Fruit fly (Drosophila melanogaster) whole organism, embryonic: ENCODE results near the gene slow.

Source experiments
- Antp ChIP-seq: fragments of 200-800 bp; sonication (Bioruptor generic); optimal IDR thresholded peaks from 3 replicates; lab custom pipeline; 2016; ENCODE audit warnings: missing biosample characterization, missing genetic modification characterization
- Blimp-1 ChIP-seq: fragments of 200-800 bp; sonication (Bioruptor generic); optimal IDR thresholded peaks from 3 replicates; lab custom pipeline; 2018; ENCODE audit warnings: missing biosample characterization, missing genetic modification characterization, mild to moderate bottlenecking, moderate library complexity, missing genetic modification reagents
- C15 ChIP-seq: fragments of 200-800 bp; sonication (Bioruptor generic); IDR thresholded peaks from 3 replicates; pipeline ENCODE4 v1.3.6; 2022; ENCODE audit warnings: missing biosample characterization, missing genetic modification characterization
- CG10147 ChIP-seq: fragments of 200-800 bp; sonication (Bioruptor generic); optimal IDR thresholded peaks from 2 replicates; lab custom pipeline; 2019; ENCODE audit warnings: missing biosample characterization, mild to moderate bottlenecking, missing genetic modification characterization, moderate library complexity
- CG10565 ChIP-seq: fragments of 200-800 bp; sonication (Bioruptor generic); optimal IDR thresholded peaks from 3 replicates; lab custom pipeline; 2016; ENCODE audit warnings: missing biosample characterization, mild to moderate bottlenecking, missing genetic modification characterization
- CG12299 ChIP-seq: fragments of 200-800 bp; sonication (Bioruptor generic); optimal IDR thresholded peaks from 2 replicates; lab custom pipeline; 2018; ENCODE audit warnings: missing biosample characterization, mild to moderate bottlenecking, missing genetic modification characterization
- CG13296 ChIP-seq: fragments of 200-800 bp; sonication (Bioruptor generic); optimal IDR thresholded peaks from 3 replicates; lab custom pipeline; 2018; ENCODE audit warnings: missing biosample characterization, mild to moderate bottlenecking, missing genetic modification characterization
- CG14667 ChIP-seq: fragments of 200-800 bp; sonication (Bioruptor generic); IDR thresholded peaks from 2 replicates; pipeline ENCODE4 v1.3.6; 2022; ENCODE audit warnings: missing biosample characterization, missing genetic modification characterization
- CG14860 ChIP-seq: fragments of 200-800 bp; sonication (Bioruptor generic); IDR thresholded peaks from 3 replicates; pipeline ENCODE4 v1.3.6; 2022; ENCODE audit warnings: missing biosample characterization, missing genetic modification characterization; ENCODE audit not compliant: partially characterized antibody
- CG15073 ChIP-seq: fragments of 200-800 bp; sonication (Bioruptor generic); optimal IDR thresholded peaks from 2 replicates; lab custom pipeline; 2016; ENCODE audit warnings: missing biosample characterization, missing genetic modification characterization
- CG15601 ChIP-seq: fragments of 200-800 bp; sonication (Bioruptor generic); optimal IDR thresholded peaks from 3 replicates; lab custom pipeline; 2019; ENCODE audit warnings: missing biosample characterization, mild to moderate bottlenecking, missing genetic modification characterization, moderate library complexity
- CG1603 ChIP-seq: fragments of 200-800 bp; sonication (Bioruptor generic); optimal IDR thresholded peaks from 2 replicates; lab custom pipeline; 2019; ENCODE audit warnings: missing biosample characterization, mild to moderate bottlenecking, missing genetic modification characterization, moderate library complexity
- CG17328 ChIP-seq: fragments of 200-800 bp; sonication (Bioruptor generic); IDR thresholded peaks from 2 replicates; pipeline ENCODE4 v1.3.6; 2022; ENCODE audit warnings: missing biosample characterization, missing genetic modification characterization
- CG2875 ChIP-seq: fragments of 200-800 bp; sonication (Bioruptor generic); optimal IDR thresholded peaks from 2 replicates; lab custom pipeline; 2017; ENCODE audit warnings: missing biosample characterization, mild to moderate bottlenecking, missing genetic modification characterization, missing genetic modification reagents
- CG6689 ChIP-seq: fragments of 200-800 bp; sonication (Bioruptor generic); IDR thresholded peaks from 2 replicates; pipeline ENCODE4 v1.3.6; 2022; ENCODE audit warnings: missing biosample characterization, missing genetic modification characterization
- CG7271 ChIP-seq: fragments of 200-800 bp; sonication (Bioruptor generic); optimal IDR thresholded peaks from 2 replicates; lab custom pipeline; 2018; ENCODE audit warnings: missing biosample characterization, mild to moderate bottlenecking, missing genetic modification characterization, moderate library complexity
- CG7839 ChIP-seq: fragments of 200-800 bp; sonication (Bioruptor generic); optimal IDR thresholded peaks from 3 replicates; lab custom pipeline; 2018; ENCODE audit warnings: missing biosample characterization, mild to moderate bottlenecking, missing genetic modification characterization, moderate library complexity
- CG8765 ChIP-seq: fragments of 200-800 bp; sonication (Bioruptor generic); IDR thresholded peaks from 2 replicates; pipeline ENCODE4 v1.3.6; 2022; ENCODE audit warnings: missing biosample characterization, missing genetic modification characterization
- CTCF ChIP-seq: fragments of 200-800 bp; sonication (Bioruptor generic); optimal IDR thresholded peaks from 2 replicates; lab custom pipeline; 2017; ENCODE audit warnings: missing biosample characterization, mild to moderate bottlenecking, missing genetic modification characterization, moderate library complexity
- Dek ChIP-seq: fragments of 200-800 bp; sonication (Bioruptor generic); optimal IDR thresholded peaks from 3 replicates; lab custom pipeline; 2019; ENCODE audit warnings: missing biosample characterization, mild to moderate bottlenecking, missing genetic modification characterization, moderate library complexity
- Eip74EF ChIP-seq, 2 experiments: fragments of 200-800 bp in 1 of 2; fragments of >200 bp in 1 of 2; sonication (Bioruptor generic) in 1 of 2; optimal IDR thresholded peaks; 2 replicates each; lab custom pipeline; 2017 to 2019; ENCODE audit warnings: missing biosample characterization in 2 of 2, missing genetic modification characterization in 2 of 2, mild to moderate bottlenecking in 1 of 2, moderate library complexity in 1 of 2
- HLH3B ChIP-seq: fragments of 200-800 bp; sonication (Bioruptor generic); IDR thresholded peaks from 2 replicates; pipeline ENCODE4 v1.3.6; 2022; ENCODE audit warnings: missing biosample characterization, missing genetic modification characterization
- HLH4C ChIP-seq: fragments of 200-800 bp; sonication (Bioruptor generic); IDR thresholded peaks from 3 replicates; pipeline ENCODE4 v1.3.6; 2022; ENCODE audit warnings: missing biosample characterization, missing genetic modification characterization; ENCODE audit not compliant: partially characterized antibody
- Hand ChIP-seq: fragments of 200-800 bp; sonication (Bioruptor generic); optimal IDR thresholded peaks from 2 replicates; lab custom pipeline; 2017; ENCODE audit warnings: mild to moderate bottlenecking, missing biosample characterization, missing genetic modification reagents, missing genetic modification characterization
- Hmx ChIP-seq: fragments of 200-800 bp; sonication (Bioruptor generic); optimal IDR thresholded peaks from 2 replicates; lab custom pipeline; 2016; ENCODE audit warnings: missing biosample characterization, missing genetic modification characterization
- Hr39 ChIP-seq: fragments of >200 bp; optimal IDR thresholded peaks from 2 replicates; lab custom pipeline; 2017
- Hr51 ChIP-seq, 2 experiments: fragments of 200-800 bp; sonication (Bioruptor generic); optimal IDR thresholded peaks; 2 replicates in 1 of 2; 3 replicates in 1 of 2; lab custom pipeline; 2016 to 2018; ENCODE audit warnings: missing biosample characterization in 2 of 2, missing genetic modification characterization in 2 of 2, mild to moderate bottlenecking in 1 of 2, moderate library complexity in 1 of 2
- Meics ChIP-seq: fragments of 200-800 bp; sonication (Bioruptor generic); optimal IDR thresholded peaks from 2 replicates; lab custom pipeline; 2017; ENCODE audit warnings: missing biosample characterization, mild to moderate bottlenecking, missing genetic modification characterization
- Myb ChIP-seq: fragments of 200-800 bp; sonication (Bioruptor generic); optimal IDR thresholded peaks from 2 replicates; lab custom pipeline; 2016; ENCODE audit warnings: missing biosample characterization, missing genetic modification characterization
- NC2β ChIP-seq: fragments of 200-800 bp; sonication (Bioruptor generic); optimal IDR thresholded peaks from 2 replicates; lab custom pipeline; 2016; ENCODE audit warnings: missing biosample characterization, missing genetic modification characterization
- Nf-YB ChIP-seq: fragments of 200-800 bp; sonication (Bioruptor generic); optimal IDR thresholded peaks from 3 replicates; lab custom pipeline; 2019; ENCODE audit warnings: missing biosample characterization, mild to moderate bottlenecking, missing genetic modification characterization, moderate library complexity
- Sin3A ChIP-seq: fragments of >200 bp; optimal IDR thresholded peaks from 2 replicates; lab custom pipeline; 2018
- Sry-δ ChIP-seq: fragments of 200-800 bp; sonication (Bioruptor generic); optimal IDR thresholded peaks from 2 replicates; lab custom pipeline; 2016; ENCODE audit warnings: missing biosample characterization, missing genetic modification characterization
- Usf ChIP-seq: fragments of 200-800 bp; sonication (Bioruptor generic); optimal IDR thresholded peaks from 2 replicates; lab custom pipeline; 2017; ENCODE audit warnings: missing genotype, missing biosample characterization, missing genetic modification characterization
- Vsx1 ChIP-seq: fragments of 200-800 bp; sonication (Bioruptor generic); optimal IDR thresholded peaks from 2 replicates; lab custom pipeline; 2017; ENCODE audit warnings: missing biosample characterization, mild to moderate bottlenecking, missing genetic modification characterization, missing genetic modification reagents
- Xrp1 ChIP-seq: fragments of 200-800 bp; sonication (Bioruptor generic); IDR thresholded peaks from 2 replicates; pipeline ENCODE4 v1.3.6; 2022; ENCODE audit warnings: missing biosample characterization, missing genetic modification characterization
- ash1 ChIP-seq: fragments of 200-800 bp; sonication (Bioruptor generic); optimal IDR thresholded peaks from 2 replicates; lab custom pipeline; 2018; ENCODE audit warnings: missing biosample characterization, mild to moderate bottlenecking, missing genetic modification characterization
- az2 ChIP-seq: fragments of 200-800 bp; sonication (Bioruptor generic); optimal IDR thresholded peaks from 3 replicates; lab custom pipeline; 2016; ENCODE audit warnings: missing biosample characterization, missing genetic modification characterization
- crol ChIP-seq: fragments of 200-800 bp; sonication (Bioruptor generic); IDR thresholded peaks from 2 replicates; pipeline ENCODE4 v1.3.6; 2022; ENCODE audit warnings: missing biosample characterization, missing genetic modification characterization
- dmrt99B ChIP-seq: fragments of 200-800 bp; sonication (Bioruptor generic); optimal IDR thresholded peaks from 2 replicates; lab custom pipeline; 2018; ENCODE audit warnings: missing biosample characterization, mild to moderate bottlenecking, missing genetic modification characterization, moderate library complexity
- fd64A ChIP-seq: fragments of 200-800 bp; sonication (Bioruptor generic); optimal IDR thresholded peaks from 3 replicates; lab custom pipeline; 2018; ENCODE audit warnings: missing biosample characterization, mild to moderate bottlenecking, missing genetic modification characterization
- fd96Cb ChIP-seq: fragments of 200-800 bp; sonication (Bioruptor generic); optimal IDR thresholded peaks from 2 replicates; lab custom pipeline; 2018; ENCODE audit warnings: missing biosample characterization, mild to moderate bottlenecking, missing genetic modification characterization, moderate library complexity
- gsb-n ChIP-seq: fragments of 200-800 bp; sonication (Bioruptor generic); optimal IDR thresholded peaks from 3 replicates; lab custom pipeline; 2018; ENCODE audit warnings: missing biosample characterization, mild to moderate bottlenecking, missing genetic modification characterization
- ham ChIP-seq: fragments of 200-800 bp; sonication (Bioruptor generic); IDR thresholded peaks from 2 replicates; pipeline ENCODE4 v1.3.6; 2022; ENCODE audit warnings: missing biosample characterization, missing genetic modification characterization
- mam ChIP-seq: fragments of 200-800 bp; sonication (Bioruptor generic); optimal IDR thresholded peaks from 3 replicates; lab custom pipeline; 2016; ENCODE audit warnings: missing biosample characterization, missing genetic modification characterization
- phol ChIP-seq: fragments of 200-800 bp; sonication (Bioruptor generic); optimal IDR thresholded peaks from 3 replicates; lab custom pipeline; 2018; ENCODE audit warnings: missing biosample characterization, mild to moderate bottlenecking, missing genetic modification characterization, moderate library complexity
- sd ChIP-seq: fragments of 200-800 bp; sonication (Bioruptor generic); optimal IDR thresholded peaks from 3 replicates; lab custom pipeline; 2018; ENCODE audit warnings: missing biosample characterization, mild to moderate bottlenecking, missing genetic modification characterization, moderate library complexity
- slp2 ChIP-seq: fragments of 200-800 bp; sonication (Bioruptor generic); optimal IDR thresholded peaks from 2 replicates; lab custom pipeline; 2016; ENCODE audit warnings: missing biosample characterization, missing genetic modification characterization
- usp ChIP-seq: fragments of >200 bp; optimal IDR thresholded peaks from 2 replicates; lab custom pipeline; 2017; ENCODE audit warnings: missing biosample characterization, missing genetic modification characterization
- wdn ChIP-seq: fragments of 200-800 bp; sonication (Bioruptor generic); IDR thresholded peaks from 2 replicates; pipeline ENCODE4 v1.3.6; 2022; ENCODE audit warnings: missing biosample characterization, missing genetic modification characterization
- wek ChIP-seq: fragments of 200-800 bp; sonication (Bioruptor generic); optimal IDR thresholded peaks from 3 replicates; lab custom pipeline; 2018; ENCODE audit warnings: missing biosample characterization, mild to moderate bottlenecking, missing genetic modification characterization, moderate library complexity
- zen ChIP-seq: fragments of 200-800 bp; sonication (Bioruptor generic); optimal IDR thresholded peaks from 3 replicates; lab custom pipeline; 2018; ENCODE audit warnings: missing biosample characterization, mild to moderate bottlenecking, missing genetic modification characterization, moderate library complexity

The slow gene

DNA sequence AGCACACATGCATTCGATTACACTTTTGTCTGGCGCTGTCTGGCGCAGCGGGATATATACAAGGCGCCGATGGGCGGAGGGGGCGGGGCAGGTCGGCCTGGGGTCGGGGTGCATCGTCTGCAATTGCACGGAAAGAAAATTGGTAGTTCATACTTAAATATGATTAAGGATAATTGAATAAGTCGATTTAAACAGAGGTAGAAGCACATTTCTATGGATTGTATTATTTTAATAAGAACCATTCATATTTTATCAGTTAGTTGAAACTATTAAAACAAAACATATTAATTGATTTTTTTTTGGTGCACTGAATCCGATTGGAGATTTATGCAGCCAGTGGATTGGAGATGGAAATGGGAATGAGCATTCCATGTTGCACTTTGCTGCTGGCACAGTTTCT, 15.7 kb downstream of the slow start (continued):
- TF ChIP-seq CG17328 (GFP tag; lab: Robert Waterston, UW), result peak; percentile 40; the same call in 1 of the 2 replicates
- no peak for TF ChIP-seq wdn
- no peak for TF ChIP-seq ash1 (GFP tag; lab: Kevin White, UChicago)
- TF ChIP-seq C15 (GFP tag; lab: Robert Waterston, UW), result no peak
- TF ChIP-seq CG12299, result no peak
- no peak for TF ChIP-seq wek (GFP tag; lab: Kevin White, UChicago)
- no peak for TF ChIP-seq HLH4C
- no peak for TF ChIP-seq mam (GFP tag; lab: Kevin White, UChicago)
- peak; percentile 74 for TF ChIP-seq Xrp1 (GFP tag; lab: Robert Waterston, UW)
- TF ChIP-seq Vsx1, result no peak
- no peak for TF ChIP-seq Dek (tag; lab: Kevin White, UChicago)
- no peak for TF ChIP-seq CG13296 (GFP tag; lab: Kevin White, UChicago)
- no peak for TF ChIP-seq usp (GFP tag; lab: Kevin White, UChicago)
- no peak for TF ChIP-seq sd (tag; lab: Kevin White, UChicago)
- TF ChIP-seq CG10565 (GFP tag; lab: Kevin White, UChicago), result no peak
- no peak for TF ChIP-seq crol (GFP tag; lab: Robert Waterston, UW)
- TF ChIP-seq CG1603, result peak; percentile 41
- TF ChIP-seq CG10147 (GFP tag; lab: Kevin White, UChicago), result no peak
- no peak for TF ChIP-seq CTCF (GFP tag; lab: Kevin White, UChicago)
- no peak for TF ChIP-seq CG15073 (GFP tag; lab: Kevin White, UChicago)
- TF ChIP-seq az2 (GFP tag; lab: Kevin White, UChicago), result no peak
- TF ChIP-seq phol (tag; lab: Kevin White, UChicago), result peak; percentile 34
- TF ChIP-seq CG15601 (tag; lab: Kevin White, UChicago), result peak; percentile 30
- peak; percentile 52 for TF ChIP-seq gsb-n (tag; lab: Kevin White, UChicago)
- TF ChIP-seq Hmx (GFP tag; lab: Kevin White, UChicago), result no peak
- TF ChIP-seq fd96Cb (tag; lab: Kevin White, UChicago), result peak; percentile 31
- TF ChIP-seq dmrt99B (tag; lab: Kevin White, UChicago), result peak; percentile 41
- TF ChIP-seq CG7839 (tag; lab: Kevin White, UChicago), result peak; percentile 30
- TF ChIP-seq Hr51 (GFP tag; optimal IDR thresholded peaks at IDR 0.05; lab: Kevin White, UChicago), result no peak
- TF ChIP-seq CG14667, result no peak
- peak in 1 of 2 experiments; percentile 34 for TF ChIP-seq Eip74EF (GFP tag; optimal IDR thresholded peaks at IDR 0.05; lab: Kevin White, UChicago)
- no peak for TF ChIP-seq fd64A (GFP tag; lab: Kevin White, UChicago)
- TF ChIP-seq HLH3B (GFP tag; lab: Robert Waterston, UW), result peak; percentile 20; the same call in 1 of the 2 replicates
- peak; percentile 28; the same call in 1 of the 2 replicates for TF ChIP-seq CG6689 (GFP tag; lab: Robert Waterston, UW)
- peak; percentile 24 for TF ChIP-seq Nf-YB
- TF ChIP-seq Myb (GFP tag; lab: Kevin White, UChicago), result no peak
- TF ChIP-seq Hr39 (lab: Kevin White, UChicago), result no peak
- no peak for TF ChIP-seq zen (tag; lab: Kevin White, UChicago)
- no peak for TF ChIP-seq NC2β (GFP tag; lab: Kevin White, UChicago)
- TF ChIP-seq Hand (GFP tag; lab: Kevin White, UChicago), result no peak
- no peak for TF ChIP-seq ham (GFP tag; lab: Robert Waterston, UW)
- no peak for TF ChIP-seq Sin3A (lab: Kevin White, UChicago)
- TF ChIP-seq Blimp-1 (GFP tag; lab: Kevin White, UChicago), result peak; percentile 58
- peak; percentile 34 for TF ChIP-seq CG2875 (GFP tag; lab: Kevin White, UChicago)
- no peak for TF ChIP-seq Usf (GFP tag; lab: Kevin White, UChicago)
- TF ChIP-seq Antp (GFP tag; lab: Kevin White, UChicago), result no peak
- TF ChIP-seq CG14860 (GFP tag; lab: Robert Waterston, UW), result no peak
- TF ChIP-seq CG8765 (GFP tag; lab: Robert Waterston, UW), result no peak
- no peak for TF ChIP-seq Meics (GFP tag; lab: Kevin White, UChicago)
- TF ChIP-seq Sry-δ (GFP tag; lab: Kevin White, UChicago), result no peak
- no peak for TF ChIP-seq CG7271
- no peak for TF ChIP-seq slp2 (GFP tag; lab: Kevin White, UChicago)
